Fruit fly (Drosophila melanogaster) whole organism, wandering third instar larva: ENCODE results near the gene Prp6.

Experiments
- Abd-B ChIP-seq: fragments of >200 bp; optimal IDR thresholded peaks from 2 replicates; lab custom pipeline; 2017; ENCODE audit warnings: missing biosample characterization, missing genetic modification characterization
- CG32264 ChIP-seq: fragments of 200-800 bp; sonication (Bioruptor generic); optimal IDR thresholded peaks from 2 replicates; lab custom pipeline; 2016; ENCODE audit warnings: missing biosample characterization, missing genetic modification characterization
- CG9705 ChIP-seq: fragments of 200-800 bp; sonication (Bioruptor generic); optimal IDR thresholded peaks from 2 replicates; lab custom pipeline; 2018; ENCODE audit warnings: missing biosample characterization, mild to moderate bottlenecking, missing genetic modification characterization
- CrebA ChIP-seq: fragments of 200-800 bp; sonication (Bioruptor generic); optimal IDR thresholded peaks from 2 replicates; lab custom pipeline; 2016; ENCODE audit warnings: missing biosample characterization, mild to moderate bottlenecking, missing genetic modification characterization, borderline replicate concordance
- Dfd ChIP-seq: fragments of >200 bp; optimal IDR thresholded peaks from 2 replicates; lab custom pipeline; 2017; ENCODE audit warnings: missing biosample characterization, missing genetic modification characterization
- Dif ChIP-seq: fragments of 200-275, 200-300 bp; sonication (Bioruptor generic); optimal IDR thresholded peaks from 2 replicates; lab custom pipeline; 2018; ENCODE audit warnings: missing biosample characterization, missing genetic modification characterization; ENCODE audit not compliant: partially characterized antibody
- GATAd ChIP-seq: sonication (Bioruptor generic); optimal IDR thresholded peaks from 2 replicates; lab custom pipeline; 2016; ENCODE audit warnings: missing biosample characterization, missing genetic modification characterization
- HLH106 ChIP-seq: fragments of 200-800 bp; optimal IDR thresholded peaks from 3 replicates; lab custom pipeline; 2019; ENCODE audit warnings: missing biosample characterization, mild to moderate bottlenecking, missing genetic modification characterization, moderate library complexity
- Hnf4 ChIP-seq: fragments of 200-800 bp; sonication (Bioruptor generic); optimal IDR thresholded peaks from 2 replicates; lab custom pipeline; 2016; ENCODE audit warnings: missing biosample characterization, mild to moderate bottlenecking, missing genetic modification characterization
- Hr78 ChIP-seq: fragments of >200 bp; optimal IDR thresholded peaks from 2 replicates; lab custom pipeline; 2017; ENCODE audit warnings: missing biosample characterization, missing genetic modification characterization
- Hr83 ChIP-seq: fragments of 200-300 bp; sonication (Bioruptor generic); optimal IDR thresholded peaks from 2 replicates; lab custom pipeline; 2016; ENCODE audit warnings: missing biosample characterization, mild to moderate bottlenecking, missing genetic modification characterization, moderate library complexity; ENCODE audit not compliant: poor library complexity, severe bottlenecking
- Jra ChIP-seq: sonication (Bioruptor generic); optimal IDR thresholded peaks from 2 replicates; lab custom pipeline; 2016; ENCODE audit warnings: missing biosample characterization, missing genetic modification characterization
- Mio ChIP-seq: sonication (Bioruptor generic); optimal IDR thresholded peaks from 2 replicates; lab custom pipeline; 2016; ENCODE audit warnings: missing biosample characterization, missing genetic modification characterization
- Myc ChIP-seq: fragments of >200 bp; optimal IDR thresholded peaks from 2 replicates; lab custom pipeline; 2017
- N ChIP-seq: fragments of >200 bp; optimal IDR thresholded peaks from 2 replicates; lab custom pipeline; 2018; ENCODE audit warnings: missing biosample characterization, missing external identifiers, missing genetic modification characterization
- OdsH ChIP-seq: fragments of 200-800 bp; sonication (Bioruptor generic); optimal IDR thresholded peaks from 2 replicates; lab custom pipeline; 2016; ENCODE audit warnings: missing biosample characterization, mild to moderate bottlenecking, missing genetic modification characterization
- Rel ChIP-seq, 2 experiments: fragments of 200-800 bp; sonication (Bioruptor generic) in 1 of 2; optimal IDR thresholded peaks; 2 replicates in 1 of 2; 3 replicates in 1 of 2; lab custom pipeline; 2016 to 2019; ENCODE audit warnings: mild to moderate bottlenecking in 2 of 2, missing biosample characterization in 2 of 2, missing genetic modification characterization in 2 of 2, moderate library complexity in 1 of 2
- Sp1 ChIP-seq: fragments of 200-800 bp; sonication (Bioruptor generic); optimal IDR thresholded peaks from 3 replicates; lab custom pipeline; 2019; ENCODE audit warnings: missing biosample characterization, mild to moderate bottlenecking, missing genetic modification characterization, moderate library complexity
- Vsx2 ChIP-seq: fragments of 200-300, 225-300 bp; sonication (Bioruptor generic); optimal IDR thresholded peaks from 2 replicates; lab custom pipeline; 2018; ENCODE audit warnings: missing biosample characterization, missing genetic modification characterization; ENCODE audit not compliant: partially characterized antibody
- br ChIP-seq: fragments of 200-800 bp; sonication (Bioruptor generic); optimal IDR thresholded peaks from 2 replicates; lab custom pipeline; 2016; ENCODE audit warnings: missing biosample characterization, missing genetic modification characterization
- brk ChIP-seq: fragments of 200-800 bp; sonication (Bioruptor generic); optimal IDR thresholded peaks from 2 replicates; lab custom pipeline; 2016; ENCODE audit warnings: missing biosample characterization, mild to moderate bottlenecking, missing genetic modification characterization
- dl ChIP-seq, 2 experiments: fragments of 175-275, 200-275 bp in 1 of 2; fragments of 200-275 bp in 1 of 2; sonication (Bioruptor generic); optimal IDR thresholded peaks; lab custom pipeline; 2018; ENCODE audit warnings: mild to moderate bottlenecking in 2 of 2, missing biosample characterization in 2 of 2, missing genetic modification characterization in 2 of 2, moderate library complexity in 2 of 2; ENCODE audit not compliant: partially characterized antibody in 2 of 2, insufficient read depth in 1 of 2
- dmrt93B ChIP-seq: fragments of 200-800 bp; sonication (Bioruptor generic); optimal IDR thresholded peaks from 2 replicates; lab custom pipeline; 2018; ENCODE audit warnings: missing biosample characterization, mild to moderate bottlenecking, missing genetic modification characterization
- dsf ChIP-seq: sonication (Bioruptor generic); optimal IDR thresholded peaks from 2 replicates; lab custom pipeline; 2016; ENCODE audit warnings: missing biosample characterization, missing genetic modification characterization, borderline replicate concordance
- ey ChIP-seq: fragments of 200-800 bp; sonication (Bioruptor generic); optimal IDR thresholded peaks from 2 replicates; lab custom pipeline; 2016; ENCODE audit warnings: missing biosample characterization, missing genetic modification characterization
- foxo ChIP-seq, 2 experiments: fragments of 200-800 bp; sonication (Bioruptor generic); optimal IDR thresholded peaks; 2 replicates in 1 of 2; 3 replicates in 1 of 2; lab custom pipeline; 2016 to 2017; ENCODE audit warnings: missing biosample characterization in 2 of 2, missing genetic modification characterization in 2 of 2
- fru ChIP-seq: fragments of 200-800 bp; sonication (Bioruptor generic); optimal IDR thresholded peaks from 3 replicates; lab custom pipeline; 2016; ENCODE audit warnings: missing biosample characterization, mild to moderate bottlenecking, missing genetic modification characterization
- h ChIP-seq: fragments of 200-800 bp; sonication (Bioruptor generic); optimal IDR thresholded peaks from 3 replicates; lab custom pipeline; 2016; ENCODE audit warnings: missing biosample characterization, mild to moderate bottlenecking, missing genetic modification characterization
- jim ChIP-seq: fragments of 175-275, 200-325 bp; sonication (Bioruptor generic); optimal IDR thresholded peaks from 2 replicates; lab custom pipeline; 2016; ENCODE audit warnings: missing biosample characterization, mild to moderate bottlenecking, missing genetic modification characterization
- lola ChIP-seq: fragments of >200 bp; optimal IDR thresholded peaks from 2 replicates; lab custom pipeline; 2017; ENCODE audit warnings: missing biosample characterization, missing genetic modification characterization
- pan ChIP-seq: fragments of >200 bp; optimal IDR thresholded peaks from 2 replicates; lab custom pipeline; 2017
- psq ChIP-seq: fragments of 200-800 bp; sonication (Bioruptor generic); optimal IDR thresholded peaks from 3 replicates; lab custom pipeline; 2017; ENCODE audit warnings: missing biosample characterization, mild to moderate bottlenecking, missing genetic modification characterization, moderate library complexity
- rgr ChIP-seq: fragments of 200-800 bp; sonication (Bioruptor generic); optimal IDR thresholded peaks from 3 replicates; lab custom pipeline; 2016; ENCODE audit warnings: missing biosample characterization, mild to moderate bottlenecking, missing genetic modification characterization
- sage ChIP-seq: fragments of 200-800 bp; sonication (Bioruptor generic); optimal IDR thresholded peaks from 2 replicates; lab custom pipeline; 2016; ENCODE audit warnings: missing biosample characterization, mild to moderate bottlenecking, missing genetic modification characterization
- sv ChIP-seq: fragments of 200-800 bp; sonication (Bioruptor generic); optimal IDR thresholded peaks from 3 replicates; lab custom pipeline; 2016; ENCODE audit warnings: missing biosample characterization, missing genetic modification characterization
- tai ChIP-seq: sonication (Bioruptor generic); optimal IDR thresholded peaks from 2 replicates; lab custom pipeline; 2016; ENCODE audit warnings: missing biosample characterization, missing genetic modification characterization
- usp ChIP-seq: fragments of >200 bp; optimal IDR thresholded peaks from 2 replicates; lab custom pipeline; 2017; ENCODE audit warnings: missing biosample characterization, missing genetic modification characterization
- woc ChIP-seq: sonication (Bioruptor generic); optimal IDR thresholded peaks from 2 replicates; lab custom pipeline; 2016; ENCODE audit warnings: missing biosample characterization, mild to moderate bottlenecking, missing genetic modification characterization

The Prp6 gene

DNA sequence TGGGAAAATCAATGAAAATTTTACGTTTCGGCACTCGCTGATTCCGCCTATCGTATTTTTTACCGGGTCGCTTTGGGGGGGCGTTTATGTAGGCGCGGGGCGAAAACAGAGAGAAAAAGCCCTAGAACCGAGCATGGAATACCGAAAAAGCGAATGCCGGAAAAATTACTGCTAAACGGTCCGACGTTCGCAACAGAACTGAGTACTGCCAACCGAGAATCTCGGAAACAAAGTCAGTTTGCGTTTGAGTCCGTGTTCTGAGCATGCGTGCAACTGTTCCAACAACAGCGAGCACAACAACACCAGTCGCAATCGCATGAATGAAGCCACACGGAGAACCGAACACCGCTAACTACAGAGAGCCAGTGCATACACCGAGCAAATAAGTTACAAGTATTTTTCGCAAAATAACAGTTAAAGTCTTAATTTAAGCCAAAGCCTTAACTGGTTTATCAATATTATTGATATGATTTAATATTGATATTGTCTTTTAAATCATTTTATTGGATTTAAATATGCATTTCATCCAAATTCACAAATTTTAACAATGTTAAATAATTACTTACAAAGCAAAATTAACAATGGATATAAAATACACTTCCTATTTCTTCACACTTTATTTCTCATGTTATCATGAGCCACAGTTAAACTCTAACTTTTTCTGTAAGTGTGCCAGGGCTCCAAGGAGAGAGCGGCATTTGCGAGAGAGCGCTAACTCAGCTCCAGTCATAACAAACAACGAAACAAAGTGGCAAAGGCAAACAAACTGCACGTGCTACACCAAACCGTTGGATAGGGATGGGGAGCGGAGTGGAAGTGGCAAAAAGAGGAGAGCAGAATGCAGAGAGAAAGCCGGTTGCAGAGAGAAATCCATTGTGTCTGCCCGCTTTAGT lies 14.6 kb upstream of the Prp6 start, which contains the start of gene CG3961:
Gene CG3961 (minus strand): TSS at position 201 of the 893 bp plus-strand sequence.
- TF ChIP-seq h (GFP tag; lab: Kevin White, UChicago) (peak; percentile 97), Myc (lab: Kevin White, UChicago) (no peak), foxo (GFP tag; optimal IDR thresholded peaks at IDR 0.05; lab: Kevin White, UChicago) (peak in 1 of 2 experiments; percentile 99), jim (GFP tag; lab: Kevin White, UChicago) (no peak), OdsH (peak; percentile 99), woc (GFP tag; lab: Kevin White, UChicago) (peak; percentile 90), brk (GFP tag; lab: Kevin White, UChicago) (peak; percentile 96), rgr (GFP tag; lab: Kevin White, UChicago) (peak; percentile 98), dsf (peak; percentile 88), Dfd (peak; percentile 97), dl (GFP tag; optimal IDR thresholded peaks at IDR 0.05; lab: Kevin White, UChicago; ENCODE audit: insufficient read depth in 1 of 2, partially characterized antibody in 2 of 2) (peak; percentile 89 to 90), Sp1 (GFP tag; lab: Kevin White, UChicago) (peak; percentile 99), Rel (GFP tag; optimal IDR thresholded peaks at IDR 0.05; lab: Kevin White, UChicago) (peak; percentile 86), Rel (tag; optimal IDR thresholded peaks at IDR 0.05; lab: Kevin White, UChicago) (peak; percentile 82), Mio (GFP tag; lab: Kevin White, UChicago) (peak; percentile 61), Dif (peak; percentile 93), br (GFP tag; lab: Kevin White, UChicago) (peak; percentile 95), sage (GFP tag; lab: Kevin White, UChicago) (peak; percentile 89), N (GFP tag; lab: Kevin White, UChicago) (no peak), ey (GFP tag; lab: Kevin White, UChicago) (peak; percentile 95), CG9705 (GFP tag; lab: Kevin White, UChicago) (peak; percentile 90), pan (lab: Kevin White, UChicago) (no peak), CG32264 (GFP tag; lab: Kevin White, UChicago) (peak; percentile 67), Hr78 (no peak), tai (GFP tag; lab: Kevin White, UChicago) (peak; percentile 89), GATAd (GFP tag; lab: Kevin White, UChicago) (no peak), HLH106 (tag; lab: Kevin White, UChicago) (peak; percentile 99), CrebA (GFP tag; lab: Kevin White, UChicago) (peak; percentile 82), psq (peak; percentile 98), usp (GFP tag; lab: Kevin White, UChicago) (no peak), dmrt93B (GFP tag; lab: Kevin White, UChicago) (peak; percentile 93), fru (GFP tag; lab: Kevin White, UChicago) (peak; percentile 97), Hr83 (GFP tag; lab: Kevin White, UChicago) (peak; percentile 34), lola (GFP tag; lab: Kevin White, UChicago) (no peak), Jra (GFP tag; lab: Kevin White, UChicago) (peak; percentile 84), sv (GFP tag; lab: Kevin White, UChicago) (peak; percentile 94), Hnf4 (peak; percentile 91), Abd-B (GFP tag; lab: Kevin White, UChicago) (no peak), Vsx2 (GFP tag; lab: Kevin White, UChicago) (no peak)

DNA sequence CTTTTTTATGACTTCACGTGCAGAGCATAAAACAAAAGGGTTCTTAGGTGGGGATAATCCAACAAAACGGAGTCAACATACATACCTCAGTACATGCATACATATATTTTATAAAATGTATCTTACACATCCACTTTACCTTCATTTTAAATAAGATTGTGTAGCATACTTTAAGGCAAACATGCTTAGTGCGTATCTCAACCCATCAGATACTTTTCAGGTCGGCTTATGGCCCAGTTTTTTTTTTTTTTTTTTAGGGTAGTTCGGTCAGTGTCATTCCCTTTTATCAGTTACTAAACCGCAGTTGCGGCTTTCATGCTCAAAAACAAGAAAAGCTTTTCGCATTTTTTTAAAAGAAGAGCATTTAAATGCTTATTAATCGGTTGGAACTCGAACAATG lies 13.2 kb upstream of the Prp6 start, which contains the start of gene NijB:
Gene NijB (plus strand): TSS at position 398 of the 400 bp plus-strand sequence.
- TF ChIP-seq Hnf4 (no peak), jim (GFP tag; lab: Kevin White, UChicago) (peak; percentile 19), Rel (GFP tag; optimal IDR thresholded peaks at IDR 0.05; lab: Kevin White, UChicago) (no peak), Rel (tag; optimal IDR thresholded peaks at IDR 0.05; lab: Kevin White, UChicago) (peak; percentile 69), Vsx2 (GFP tag; lab: Kevin White, UChicago) (no peak), pan (lab: Kevin White, UChicago) (no peak), Abd-B (GFP tag; lab: Kevin White, UChicago) (no peak), Dif (peak; percentile 6), woc (GFP tag; lab: Kevin White, UChicago) (no peak), sage (GFP tag; lab: Kevin White, UChicago) (peak; percentile 5), OdsH (no peak), Myc (lab: Kevin White, UChicago) (peak; percentile 69), CG9705 (GFP tag; lab: Kevin White, UChicago) (no peak), usp (GFP tag; lab: Kevin White, UChicago) (no peak), dsf (no peak), tai (GFP tag; lab: Kevin White, UChicago) (peak; percentile 27)
